Worm (Caenorhabditis elegans) whole organism, mixed stage, embryonic: ENCODE data around the gene scl-12.

Experiments used
- bed-3 ChIP-seq: fragments of 200-800 bp; sonication (Bioruptor generic); optimal IDR thresholded peaks from 3 replicates; lab custom pipeline; 2018; ENCODE audit warnings: mild to moderate bottlenecking, missing genetic modification characterization, moderate library complexity, missing compliant biosample characterization
- drap-1 ChIP-seq: fragments of 200-800 bp; sonication (Bioruptor generic); optimal IDR thresholded peaks from 3 replicates; lab custom pipeline; 2018; ENCODE audit warnings: mild to moderate bottlenecking, missing genetic modification characterization, missing compliant biosample characterization
- elt-1 ChIP-seq: sonication (generic microtip); optimal IDR thresholded peaks from 2 replicates; lab custom pipeline; 2017; ENCODE audit warnings: missing genetic modification characterization, mild to moderate bottlenecking, missing compliant biosample characterization, antibody characterized with exemption, moderate library complexity, borderline replicate concordance; ENCODE audit not compliant: insufficient read depth
- lin-32 ChIP-seq: fragments of 200-800 bp; sonication (Bioruptor generic); optimal IDR thresholded peaks from 2 replicates; lab custom pipeline; 2018; ENCODE audit warnings: mild to moderate bottlenecking, missing genetic modification characterization, missing compliant biosample characterization
- nhr-237 ChIP-seq: fragments of 150-350 bp; optimal IDR thresholded peaks from 2 replicates; lab custom pipeline; 2014; ENCODE audit warnings: missing biosample characterization, missing genetic modification characterization
- nhr-76 ChIP-seq: sonication (generic microtip); optimal IDR thresholded peaks from 2 replicates; lab custom pipeline; 2017; ENCODE audit warnings: missing biosample characterization, missing genetic modification characterization
- snpc-4 ChIP-seq: fragments of 150-350 bp; optimal IDR thresholded peaks from 2 replicates; lab custom pipeline; 2014; ENCODE audit warnings: missing biosample characterization, missing genetic modification characterization
- sptf-1 ChIP-seq: sonication (generic microtip); optimal IDR thresholded peaks from 2 replicates; lab custom pipeline; 2017; ENCODE audit warnings: mild to moderate bottlenecking, missing genetic modification characterization, moderate library complexity, missing compliant biosample characterization
- unc-62 ChIP-seq: fragments of 150-350 bp; optimal IDR thresholded peaks from 2 replicates; lab custom pipeline; 2014; ENCODE audit warnings: missing biosample characterization, missing genetic modification reagents, missing genetic modification characterization
- ztf-11 ChIP-seq: fragments of 150-350 bp; optimal IDR thresholded peaks from 2 replicates; lab custom pipeline; 2014; ENCODE audit warnings: missing biosample characterization, missing genetic modification characterization

- TF ChIP-seq ztf-11 (no peak), sptf-1 (no peak), drap-1 (GFP tag; lab: Kevin White, UChicago) (no peak), unc-62 (no peak), nhr-76 (tag; lab: Kevin White, UChicago) (no peak), nhr-237 (tag; lab: Kevin White, UChicago) (no peak), lin-32 (GFP tag; lab: Kevin White, UChicago) (no peak), bed-3 (GFP tag; lab: Kevin White, UChicago) (no peak), snpc-4 (no peak), elt-1 (no peak)
These were observed 10.5 kb upstream of the scl-12 start for ce11 chrV:3801787-3802417.
